Fruit fly (Drosophila melanogaster) whole organism, embryonic: Measurements from ENCODE around the gene Ank2.

Experiments used
- Bgb ChIP-seq: fragments of 200-800 bp; sonication (Bioruptor generic); IDR thresholded peaks from 2 replicates; pipeline ENCODE4 v1.3.6; 2022; ENCODE audit warnings: missing biosample characterization, missing genetic modification characterization; ENCODE audit not compliant: partially characterized antibody
- CG13775 ChIP-seq: fragments of 200-800 bp; sonication (Bioruptor generic); optimal IDR thresholded peaks from 3 replicates; lab custom pipeline; 2017; ENCODE audit warnings: missing biosample characterization, mild to moderate bottlenecking, missing genetic modification characterization
- CG15601 ChIP-seq: fragments of 200-800 bp; sonication (Bioruptor generic); optimal IDR thresholded peaks from 3 replicates; lab custom pipeline; 2019; ENCODE audit warnings: missing biosample characterization, mild to moderate bottlenecking, missing genetic modification characterization, moderate library complexity
- CG1647 ChIP-seq: fragments of 200-800 bp; sonication (Bioruptor generic); optimal IDR thresholded peaks from 3 replicates; lab custom pipeline; 2016; ENCODE audit warnings: missing biosample characterization, missing genetic modification characterization
- CG16779 ChIP-seq: fragments of 200-800 bp; sonication (Bioruptor generic); IDR thresholded peaks from 2 replicates; pipeline ENCODE4 v1.3.6; 2022; ENCODE audit warnings: missing biosample characterization, missing genetic modification characterization
- CG18476 ChIP-seq: fragments of 200-800 bp; sonication (Bioruptor generic); optimal IDR thresholded peaks from 2 replicates; lab custom pipeline; 2016; ENCODE audit warnings: missing biosample characterization, mild to moderate bottlenecking, missing genetic modification characterization
- CG2120 ChIP-seq: fragments of 200-800 bp; sonication (Bioruptor generic); optimal IDR thresholded peaks from 3 replicates; lab custom pipeline; 2016; ENCODE audit warnings: missing biosample characterization, missing genetic modification characterization
- CG30431 ChIP-seq: fragments of 200-800 bp; sonication (Bioruptor generic); optimal IDR thresholded peaks from 2 replicates; lab custom pipeline; 2017; ENCODE audit warnings: missing biosample characterization, missing genetic modification characterization
- CG3726 ChIP-seq: fragments of 200-800 bp; sonication (Bioruptor generic); IDR thresholded peaks from 3 replicates; pipeline ENCODE4, ENCODE4 v1.3.6; 2022; ENCODE audit warnings: missing biosample characterization, missing genetic modification characterization
- CG6689 ChIP-seq: fragments of 200-800 bp; sonication (Bioruptor generic); IDR thresholded peaks from 2 replicates; pipeline ENCODE4 v1.3.6; 2022; ENCODE audit warnings: missing biosample characterization, missing genetic modification characterization
- CG7357 ChIP-seq: fragments of 200-800 bp; sonication (Bioruptor generic); IDR thresholded peaks from 3 replicates; pipeline ENCODE4 v1.3.6; 2022; ENCODE audit warnings: missing biosample characterization, missing genetic modification characterization
- Chrac-16 ChIP-seq: fragments of 200-800 bp; sonication (Bioruptor generic); optimal IDR thresholded peaks from 3 replicates; lab custom pipeline; 2016; ENCODE audit warnings: missing biosample characterization, missing genetic modification characterization
- D19A ChIP-seq: fragments of 200-800 bp; optimal IDR thresholded peaks from 3 replicates; lab custom pipeline; 2019; ENCODE audit warnings: missing biosample characterization, mild to moderate bottlenecking, missing genetic modification characterization, moderate library complexity
- Deaf1 ChIP-seq: fragments of 200-800 bp; optimal IDR thresholded peaks from 3 replicates; lab custom pipeline; 2019; ENCODE audit warnings: missing biosample characterization, mild to moderate bottlenecking, missing genetic modification characterization, moderate library complexity
- Eip74EF ChIP-seq, 2 experiments: fragments of 200-800 bp in 1 of 2; fragments of >200 bp in 1 of 2; sonication (Bioruptor generic) in 1 of 2; optimal IDR thresholded peaks; 2 replicates each; lab custom pipeline; 2017 to 2019; ENCODE audit warnings: missing biosample characterization in 2 of 2, missing genetic modification characterization in 2 of 2, mild to moderate bottlenecking in 1 of 2, moderate library complexity in 1 of 2
- Fer1 ChIP-seq: fragments of 200-800 bp; sonication (Bioruptor generic); optimal IDR thresholded peaks from 2 replicates; lab custom pipeline; 2017; ENCODE audit warnings: missing biosample characterization, mild to moderate bottlenecking, missing genetic modification characterization
- HLH3B ChIP-seq: fragments of 200-800 bp; sonication (Bioruptor generic); IDR thresholded peaks from 2 replicates; pipeline ENCODE4 v1.3.6; 2022; ENCODE audit warnings: missing biosample characterization, missing genetic modification characterization
- HLH4C ChIP-seq: fragments of 200-800 bp; sonication (Bioruptor generic); IDR thresholded peaks from 3 replicates; pipeline ENCODE4 v1.3.6; 2022; ENCODE audit warnings: missing biosample characterization, missing genetic modification characterization; ENCODE audit not compliant: partially characterized antibody
- Hr3 ChIP-seq: fragments of 200-800 bp; sonication (Bioruptor generic); optimal IDR thresholded peaks from 3 replicates; lab custom pipeline; 2016; ENCODE audit warnings: missing biosample characterization, missing genetic modification characterization
- Hsf ChIP-seq: fragments of 200-800 bp; sonication (Bioruptor generic); optimal IDR thresholded peaks from 3 replicates; lab custom pipeline; 2016; ENCODE audit warnings: missing biosample characterization, missing genetic modification characterization
- MBD-R2 ChIP-seq: fragments of 200-800 bp; sonication (Bioruptor generic); IDR thresholded peaks from 2 replicates; pipeline ENCODE4 v1.3.6; 2022; ENCODE audit warnings: missing biosample characterization, missing genetic modification characterization
- Optix ChIP-seq: fragments of 200-800 bp; sonication (Bioruptor generic); IDR thresholded peaks from 3 replicates; pipeline ENCODE4 v1.3.6; 2022; ENCODE audit warnings: missing biosample characterization, missing genetic modification characterization
- Rfx ChIP-seq: fragments of 200-800 bp; sonication (Bioruptor generic); IDR thresholded peaks from 2 replicates; pipeline ENCODE4 v1.3.6; 2022; ENCODE audit warnings: missing biosample characterization, missing genetic modification characterization
- Side ChIP-seq: fragments of 200-800 bp; sonication (Bioruptor generic); optimal IDR thresholded peaks from 2 replicates; lab custom pipeline; 2016; ENCODE audit warnings: missing biosample characterization, missing genetic modification characterization
- abd-A ChIP-seq: fragments of 200-800 bp; sonication (Bioruptor generic); optimal IDR thresholded peaks from 3 replicates; lab custom pipeline; 2019; ENCODE audit warnings: missing biosample characterization, mild to moderate bottlenecking, missing genetic modification characterization, moderate library complexity
- ac ChIP-seq: fragments of 200-800 bp; sonication (Bioruptor generic); optimal IDR thresholded peaks from 3 replicates; lab custom pipeline; 2017; ENCODE audit warnings: missing biosample characterization, mild to moderate bottlenecking, missing genetic modification characterization
- ara ChIP-seq: fragments of 200-800 bp; sonication (Bioruptor generic); IDR thresholded peaks from 2 replicates; pipeline ENCODE4 v1.3.6; 2022; ENCODE audit warnings: missing biosample characterization, missing genetic modification characterization
- bbx ChIP-seq: fragments of 200-800 bp; sonication (Bioruptor generic); IDR thresholded peaks from 2 replicates; pipeline ENCODE4 v1.3.6; 2022; ENCODE audit warnings: missing biosample characterization, missing genetic modification characterization; ENCODE audit not compliant: partially characterized antibody
- caup ChIP-seq: fragments of 200-800 bp; sonication (Bioruptor generic); optimal IDR thresholded peaks from 3 replicates; lab custom pipeline; 2017; ENCODE audit warnings: missing biosample characterization, mild to moderate bottlenecking, missing genetic modification characterization, moderate library complexity; ENCODE audit not compliant: severe bottlenecking
- chinmo ChIP-seq: fragments of 200-800 bp; sonication (Bioruptor generic); IDR thresholded peaks from 4 replicates; pipeline ENCODE4 v1.3.6; 2022; ENCODE audit warnings: missing biosample characterization, missing genetic modification characterization; ENCODE audit not compliant: partially characterized antibody
- eve ChIP-seq, 2 experiments: fragments of >200 bp; optimal IDR thresholded peaks; 2 replicates each; lab custom pipeline; 2017; ENCODE audit warnings: missing biosample characterization in 2 of 2, missing genetic modification characterization in 2 of 2
- grn ChIP-seq: fragments of 200-800 bp; sonication (Bioruptor generic); optimal IDR thresholded peaks from 3 replicates; lab custom pipeline; 2017; ENCODE audit warnings: missing biosample characterization, missing genetic modification characterization
- rib ChIP-seq: fragments of 200-800 bp; sonication (Bioruptor generic); IDR thresholded peaks from 2 replicates; pipeline ENCODE4 v1.3.6; 2022; ENCODE audit warnings: missing biosample characterization, missing genetic modification characterization
- run ChIP-seq: fragments of 200-800 bp; sonication (Bioruptor generic); optimal IDR thresholded peaks from 3 replicates; lab custom pipeline; 2018; ENCODE audit warnings: missing biosample characterization, mild to moderate bottlenecking, missing genetic modification characterization
- sens-2 ChIP-seq: fragments of 200-800 bp; sonication (Bioruptor generic); IDR thresholded peaks from 2 replicates; pipeline ENCODE4 v1.3.6; 2022; ENCODE audit warnings: missing biosample characterization, missing genetic modification characterization
- sim ChIP-seq: fragments of 200-800 bp; sonication (Bioruptor generic); IDR thresholded peaks from 2 replicates; pipeline ENCODE4 v1.3.6; 2022; ENCODE audit warnings: missing biosample characterization, missing genetic modification characterization
- slbo ChIP-seq: fragments of 200-800 bp; sonication (Bioruptor generic); IDR thresholded peaks from 2 replicates; pipeline ENCODE4 v1.3.6; 2022; ENCODE audit warnings: missing biosample characterization, missing genetic modification characterization
- sqz ChIP-seq: fragments of 200-800 bp; sonication (Bioruptor generic); optimal IDR thresholded peaks from 3 replicates; lab custom pipeline; 2018; ENCODE audit warnings: missing biosample characterization, mild to moderate bottlenecking, missing genetic modification characterization
- unpg ChIP-seq: fragments of 200-800 bp; sonication (Bioruptor generic); optimal IDR thresholded peaks from 3 replicates; lab custom pipeline; 2018; ENCODE audit warnings: missing biosample characterization, mild to moderate bottlenecking, missing genetic modification characterization, moderate library complexity
- vvl ChIP-seq: fragments of 200-800 bp; sonication (Bioruptor generic); IDR thresholded peaks from 2 replicates; pipeline ENCODE4 v1.3.6; 2022; ENCODE audit warnings: missing biosample characterization, missing genetic modification characterization

Ank2 gene

dm6 chr3L:7717863-7718560, at the start of gene Ank2 (continued):
- TF ChIP-seq run (tag; lab: Kevin White, UChicago) (no peak), caup (GFP tag; lab: Kevin White, UChicago) (no peak), Hr3 (GFP tag; lab: Kevin White, UChicago) (no peak), CG1647 (GFP tag; lab: Kevin White, UChicago) (peak; percentile 53), slbo (GFP tag; lab: Robert Waterston, UW) (0 out of 2 replicates have a peak, but pooled peaks have one; percentile 13), chinmo (GFP tag; lab: Robert Waterston, UW) (0 out of 4 replicates have a peak, but pooled peaks have one; percentile 22), Optix (GFP tag; lab: Robert Waterston, UW) (no peak), CG2120 (GFP tag; lab: Kevin White, UChicago) (no peak), Deaf1 (peak; percentile 97), CG18476 (GFP tag; lab: Kevin White, UChicago) (no peak), Rfx (GFP tag; lab: Robert Waterston, UW) (no peak), Eip74EF (GFP tag; optimal IDR thresholded peaks at IDR 0.05; lab: Kevin White, UChicago) (no peak), CG7357 (GFP tag; lab: Robert Waterston, UW) (no peak), CG6689 (no peak), HLH3B (GFP tag; lab: Robert Waterston, UW) (no peak), Side (no peak), sqz (GFP tag; lab: Kevin White, UChicago) (no peak), HLH4C (GFP tag; lab: Robert Waterston, UW) (no peak), CG30431 (GFP tag; lab: Kevin White, UChicago) (peak; percentile 48), D19A (tag; lab: Kevin White, UChicago) (no peak), vvl (GFP tag; lab: Robert Waterston, UW) (no peak), MBD-R2 (GFP tag; lab: Robert Waterston, UW) (no peak), unpg (no peak), Chrac-16 (GFP tag; lab: Kevin White, UChicago) (no peak), rib (GFP tag; lab: Robert Waterston, UW) (no peak), eve (GFP tag; optimal IDR thresholded peaks at IDR 0.05; lab: Kevin White, UChicago) (no peak), CG3726 (0 out of 3 replicates have a peak, but pooled peaks have one; percentile 47), abd-A (tag; lab: Kevin White, UChicago) (peak; percentile 94), Hsf (GFP tag; lab: Kevin White, UChicago) (no peak), bbx (GFP tag; lab: Robert Waterston, UW) (no peak), Fer1 (no peak), sim (GFP tag; lab: Robert Waterston, UW) (no peak), Bgb (GFP tag; lab: Robert Waterston, UW) (no peak), CG15601 (no peak), sens-2 (0 out of 2 replicates have a peak, but pooled peaks have one; percentile 44), CG13775 (GFP tag; lab: Kevin White, UChicago) (no peak), ac (GFP tag; lab: Kevin White, UChicago) (no peak), CG16779 (peak; percentile 29; the same call in 1 of the 2 replicates), ara (no peak), grn (GFP tag; lab: Kevin White, UChicago) (peak; percentile 8)
